Fruit fly (Drosophila melanogaster): Measurements from ENCODE around the gene CG32284.

The CG32284 gene

DNA sequence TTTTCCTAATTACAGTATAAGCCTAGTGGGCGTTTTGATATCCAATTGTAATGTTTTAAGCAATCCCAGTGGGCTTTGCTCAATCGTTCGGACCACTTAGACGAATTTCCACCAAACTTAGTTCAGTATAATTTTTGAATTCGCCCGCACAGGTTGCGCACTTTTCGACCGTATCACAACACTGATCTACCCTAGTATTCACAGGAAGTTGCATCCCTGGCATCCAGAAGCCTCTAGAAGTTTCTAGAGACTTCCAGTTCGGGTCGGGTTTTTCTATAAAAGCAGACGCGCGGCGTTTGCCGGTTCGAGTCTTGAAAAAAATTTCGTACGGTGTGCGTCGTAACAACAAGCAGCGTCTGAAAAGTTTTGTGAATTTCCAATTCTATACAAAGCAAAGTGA is 6.4 kb downstream of the CG32284 start, which contains the start of gene Hsp83 (continued):
- TF ChIP-seq jing (GFP tag; optimal IDR thresholded peaks at IDR 0.05) (peak; percentile 79), emc (GFP tag; optimal IDR thresholded peaks at IDR 0.05) (peak; percentile 90), Bdp1 (GFP tag; optimal IDR thresholded peaks at IDR 0.05) (peak; percentile 89), NfI (GFP tag; optimal IDR thresholded peaks at IDR 0.05) (peak; percentile 98), CG17802 (tag; optimal IDR thresholded peaks at IDR 0.05) (peak; percentile 86), Doc3 (GFP tag; IDR thresholded peaks at IDR 0.05; ENCODE audit: partially characterized antibody) (no peak), zfh2 (GFP tag; optimal IDR thresholded peaks at IDR 0.05) (peak; percentile 81), CrebB (tag; optimal IDR thresholded peaks at IDR 0.05) (peak; percentile 99), CG2875 (GFP tag; optimal IDR thresholded peaks at IDR 0.05) (peak; percentile 97), Eip74EF (GFP tag; optimal IDR thresholded peaks at IDR 0.05) (peak in 1 of 2 experiments; percentile 88), CG7839 (tag; optimal IDR thresholded peaks at IDR 0.05) (peak; percentile 91), CG13296 (GFP tag; optimal IDR thresholded peaks at IDR 0.05) (peak; percentile 99), Sin3A (optimal IDR thresholded peaks at IDR 0.05) (no peak), chn (GFP tag; optimal IDR thresholded peaks at IDR 0.05) (peak; percentile 79), Ets65A (GFP tag) (peak; percentile 99), CG18764 (GFP tag; optimal IDR thresholded peaks at IDR 0.05) (peak; percentile 93), D (optimal IDR thresholded peaks at IDR 0.05) (no peak), D (GFP tag; optimal IDR thresholded peaks at IDR 0.05) (peak; percentile 95), CG11723 (GFP tag; optimal IDR thresholded peaks at IDR 0.05) (peak; percentile 98), CG7271 (tag; optimal IDR thresholded peaks at IDR 0.05) (peak; percentile 97), CG17361 (GFP tag; IDR thresholded peaks at IDR 0.05) (peak; percentile 81), Dip3 (GFP tag; optimal IDR thresholded peaks at IDR 0.05) (peak; percentile 86), CG7372 (GFP tag; IDR thresholded peaks at IDR 0.05) (peak; percentile 85), CG9215 (GFP tag; IDR thresholded peaks at IDR 0.05) (peak; percentile 60), fu2 (GFP tag; optimal IDR thresholded peaks at IDR 0.05) (peak; percentile 86), Gug (GFP tag; IDR thresholded peaks at IDR 0.05) (peak; percentile 55; the same call in 2 of the 4 replicates), HLH3B (GFP tag; IDR thresholded peaks at IDR 0.05) (peak; percentile 90), Stat92E (GFP tag; optimal IDR thresholded peaks at IDR 0.05) (peak in 1 of 3 experiments; percentile 84), gcm2 (GFP tag; optimal IDR thresholded peaks at IDR 0.05) (peak; percentile 92), CG13424 (tag; optimal IDR thresholded peaks at IDR 0.05) (peak; percentile 72), hbn (GFP tag; IDR thresholded peaks at IDR 0.05; ENCODE audit: partially characterized antibody) (no peak), Doc2 (GFP tag; IDR thresholded peaks at IDR 0.05) (0 out of 2 replicates have a peak, but pooled peaks have one; percentile 33), CG14441 (GFP tag; IDR thresholded peaks at IDR 0.05) (peak; percentile 83), org-1 (GFP tag; optimal IDR thresholded peaks at IDR 0.05) (peak; percentile 95), her (GFP tag; optimal IDR thresholded peaks at IDR 0.05) (peak; percentile 96), CG7928 (GFP tag; optimal IDR thresholded peaks at IDR 0.05) (peak; percentile 99), CG16779 (GFP tag; IDR thresholded peaks at IDR 0.05) (peak; percentile 96), B-H1 (GFP tag; IDR thresholded peaks at IDR 0.05) (peak; percentile 82; the same call in 2 of the 3 replicates), disco-r (GFP tag; optimal IDR thresholded peaks at IDR 0.05) (peak; percentile 91), CG13775 (GFP tag; optimal IDR thresholded peaks at IDR 0.05) (peak; percentile 95), Asciz (GFP tag; optimal IDR thresholded peaks at IDR 0.05) (peak; percentile 97), dysf (GFP tag; IDR thresholded peaks at IDR 0.05) (peak; percentile 89), CG13287 (GFP tag; IDR thresholded peaks at IDR 0.05; ENCODE audit: partially characterized antibody) (no peak), CG30431 (GFP tag; optimal IDR thresholded peaks at IDR 0.05) (peak; percentile 89), CG9609 (GFP tag; optimal IDR thresholded peaks at IDR 0.05) (peak; percentile 88), ab (GFP tag; optimal IDR thresholded peaks at IDR 0.05) (peak; percentile 3), D19A (tag; optimal IDR thresholded peaks at IDR 0.05) (peak; percentile 69), fru (optimal IDR thresholded peaks at IDR 0.05) (no peak), twi (tag; optimal IDR thresholded peaks at IDR 0.05) (peak; percentile 76), sob (GFP tag; IDR thresholded peaks at IDR 0.05) (peak; percentile 97), Adf1 (GFP tag; IDR thresholded peaks at IDR 0.05) (peak; percentile 77), BtbVII (GFP tag; optimal IDR thresholded peaks at IDR 0.05) (peak; percentile 99)

Measured in whole organism, embryonic.